Fruit fly (Drosophila melanogaster) whole organism, larva: ENCODE results near the gene CG32988.

ENCODE experiments used
- noc ChIP-seq: fragments of 200-800 bp; sonication (Bioruptor generic); optimal IDR thresholded peaks from 3 replicates; lab custom pipeline; 2019; ENCODE audit warnings: missing biosample characterization, mild to moderate bottlenecking, missing genetic modification characterization, moderate library complexity

The CG32988 gene

dm6 chr2L:8849170-8849569, 15.5 kb upstream of the CG32988 start:
- TF ChIP-seq noc: no peak

dm6 chr2L:8851061-8851460, 13.6 kb upstream of the CG32988 start:
- TF ChIP-seq noc: no peak

- TF ChIP-seq noc: no peak
These were observed 12.4 kb upstream of the CG32988 start for dm6 chr2L:8852235-8852634.

dm6 chr2L:8855482-8855881, 9.2 kb upstream of the CG32988 start:
- no peak for TF ChIP-seq noc

DNA sequence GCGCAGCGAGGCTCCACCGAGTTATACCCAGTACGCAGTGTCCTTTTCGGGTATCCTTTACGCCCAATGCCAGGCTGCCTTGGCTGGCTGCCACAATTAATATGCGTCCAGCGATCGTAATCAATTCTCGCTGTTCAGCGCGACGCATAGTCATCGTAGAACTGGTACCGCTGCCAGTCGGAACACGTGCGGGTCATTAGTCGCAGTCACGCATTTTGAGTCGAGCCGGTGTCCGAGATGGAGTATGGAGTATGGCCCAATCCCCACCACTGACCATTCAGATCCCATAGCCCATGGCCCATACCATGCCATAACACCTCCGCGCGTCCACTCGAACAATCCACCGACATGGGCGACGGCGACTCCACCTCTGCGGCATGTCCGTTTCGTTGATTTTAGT, 6.9 kb upstream of the CG32988 start:
- no peak for TF ChIP-seq noc

- TF ChIP-seq noc: no peak
These were observed 4.8 kb upstream of the CG32988 start for dm6 chr2L:8859839-8860238.

DNA sequence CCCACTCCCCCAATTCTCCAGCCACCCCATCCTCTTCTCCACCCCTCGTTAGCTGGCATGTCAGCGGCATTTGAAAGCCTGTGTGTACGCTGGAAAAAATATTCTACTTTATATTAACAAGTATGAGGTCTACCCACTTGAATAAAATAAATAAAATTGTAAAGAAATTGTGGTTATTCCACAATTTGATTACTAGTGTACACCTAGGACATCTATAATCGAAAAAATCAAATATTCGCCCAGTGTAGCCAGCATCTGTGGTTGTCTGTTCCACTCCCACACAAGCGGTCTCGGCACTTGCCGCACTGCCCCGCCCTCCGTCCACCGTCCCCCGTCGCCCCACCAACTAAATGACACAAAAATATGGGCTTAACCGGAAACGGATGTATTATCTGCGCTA, 3.9 kb upstream of the CG32988 start:
- TF ChIP-seq noc: no peak

DNA sequence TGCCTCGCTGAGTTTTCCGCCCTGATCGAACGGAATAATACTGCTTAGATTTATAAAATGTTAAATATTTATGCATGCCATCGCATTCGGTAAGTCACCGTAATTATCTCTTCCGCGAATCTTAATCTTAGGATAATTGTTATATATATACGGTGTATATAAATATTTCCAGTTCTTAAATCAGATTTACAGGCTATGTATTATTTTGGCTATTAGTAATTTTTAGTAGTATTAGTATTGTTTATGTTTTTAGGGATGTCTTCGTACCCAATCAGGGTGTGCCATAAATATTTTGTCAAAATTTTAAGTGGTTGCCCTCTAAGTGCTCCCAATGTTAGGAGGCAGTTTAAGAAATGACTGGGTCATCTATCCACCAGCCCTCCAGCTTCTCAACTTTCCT, 2.2 kb upstream of the CG32988 start, which contains the start of gene CG32986:
Gene CG32986, plus strand, starts transcription at position 301 of the 400 bp plus-strand sequence.
- no peak for TF ChIP-seq noc

- no peak for TF ChIP-seq noc
These were observed 1.2 kb upstream of the CG32988 start, which contains the start of gene CG32987 for dm6 chr2L:8863511-8863910. Gene CG32987, plus strand, starts transcription at chr2L:8863811.

DNA sequence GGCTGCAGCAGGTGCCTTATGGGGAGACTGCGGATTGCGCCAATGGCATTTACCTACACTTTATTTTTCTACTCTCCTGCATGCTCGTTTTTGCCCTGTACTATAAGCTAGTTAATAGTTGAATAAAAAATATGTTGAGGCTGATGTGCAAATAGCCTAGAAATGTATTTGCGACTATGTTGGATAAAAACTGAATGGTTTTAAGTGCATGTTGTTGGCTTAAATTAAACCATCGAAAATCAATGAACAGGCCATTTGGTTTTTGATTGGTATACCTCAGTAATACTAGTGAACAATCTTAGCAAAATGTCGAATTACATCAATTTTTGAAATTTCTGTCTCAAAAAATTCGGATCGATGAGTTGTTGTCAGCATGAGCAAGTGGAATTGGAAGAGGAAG, 886 bp downstream of the CG32988 start, which contains the start of gene CG32983:
Gene CG32983, plus strand, starts transcription at position 301 of the 400 bp plus-strand sequence.
- no peak for TF ChIP-seq noc

- TF ChIP-seq noc: no peak
These were observed 1.8 kb downstream of the CG32988 start, which contains the start of gene CG9483 for dm6 chr2L:8866467-8866866. Gene CG9483, plus strand, starts transcription at chr2L:8866767.

- TF ChIP-seq noc: no peak
These were observed 7.0 kb downstream of the CG32988 start for dm6 chr2L:8871677-8872076.

DNA sequence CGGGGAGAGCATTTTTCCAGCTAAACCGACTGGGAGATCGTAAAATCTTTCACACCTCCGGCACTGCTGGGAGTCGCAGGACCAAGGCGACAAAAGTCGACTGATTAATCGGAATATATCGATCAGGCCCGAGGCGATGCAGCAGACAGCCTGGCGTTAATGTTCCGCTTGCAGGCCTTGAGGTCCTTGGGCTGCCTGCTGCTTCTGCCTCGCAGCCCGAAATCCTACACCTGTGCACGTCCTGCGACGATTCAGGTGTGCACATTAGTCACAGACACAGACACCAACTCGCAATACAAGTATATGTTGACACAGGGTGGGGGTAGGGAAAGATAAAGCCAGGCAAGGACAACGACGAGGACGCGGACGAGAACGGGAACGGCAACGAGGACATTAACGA, 11.2 kb downstream of the CG32988 start:
- no peak for TF ChIP-seq noc

dm6 chr2L:8879241-8879931, 14.7 kb downstream of the CG32988 start:
- peak; percentile 55 for TF ChIP-seq noc

dm6 chr2L:8881095-8881494, 16.4 kb downstream of the CG32988 start:
- TF ChIP-seq noc: no peak

dm6 chr2L:8884102-8884501, 19.4 kb downstream of the CG32988 start:
- no peak for TF ChIP-seq noc

DNA sequence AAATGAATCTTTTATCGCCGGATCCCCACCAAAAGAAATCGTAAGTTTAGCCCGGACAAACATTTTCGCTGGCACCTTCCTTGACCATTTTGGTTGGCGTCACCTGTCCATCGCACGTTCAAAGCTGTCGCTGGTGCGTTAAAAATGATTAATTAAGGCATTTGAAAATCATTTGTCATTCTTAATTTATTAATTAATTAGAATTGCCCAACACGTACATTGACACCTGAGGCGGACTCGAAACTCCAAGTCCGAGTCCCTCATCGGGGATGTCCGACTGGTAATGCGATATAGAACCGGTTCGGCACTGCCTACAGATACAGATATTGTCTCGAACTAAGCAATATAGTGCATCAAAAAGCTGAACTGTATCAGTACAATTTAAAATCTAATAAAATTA, 23.5 kb downstream of the CG32988 start:
- no peak for TF ChIP-seq noc

DNA sequence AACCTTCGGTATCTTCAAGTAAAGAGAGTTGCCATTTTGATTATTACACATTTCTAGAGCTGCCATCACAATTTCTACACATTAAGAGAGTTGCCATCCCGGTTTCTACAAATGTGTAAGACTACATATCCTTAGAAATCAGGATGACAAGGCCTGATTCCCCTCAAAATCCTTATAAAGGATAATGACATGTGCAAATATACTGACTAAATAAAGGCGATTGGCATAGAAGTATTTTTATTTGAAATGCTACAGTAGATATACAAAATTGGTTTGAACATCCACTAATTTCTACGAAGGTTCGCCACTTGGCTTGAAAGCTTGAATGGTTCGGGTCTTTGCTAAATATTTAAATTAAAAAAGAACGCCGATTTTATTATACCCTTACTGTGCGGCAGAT, 24.1 kb downstream of the CG32988 start:
- no peak for TF ChIP-seq noc

DNA sequence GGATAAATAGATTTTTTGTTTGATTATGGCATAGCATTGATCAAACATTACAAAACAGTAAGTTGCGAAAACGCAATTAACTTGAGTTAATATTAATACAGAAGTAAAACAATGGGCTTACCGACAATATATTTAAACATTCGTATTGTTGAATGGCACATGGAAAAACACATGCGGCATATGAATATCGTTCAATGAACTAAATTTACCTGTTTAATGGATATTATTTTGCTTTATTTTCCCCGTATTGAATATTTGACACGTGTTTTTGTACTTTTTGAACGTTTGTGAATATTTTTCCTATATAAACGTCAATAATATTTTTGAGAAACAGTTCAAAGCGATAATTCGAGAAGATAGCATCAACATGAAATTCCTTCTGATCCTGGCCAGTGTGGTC, 26.5 kb downstream of the CG32988 start, which contains the start of gene CG42713:
Gene CG42713, plus strand, starts transcription at position 301 of the 400 bp plus-strand sequence.
- TF ChIP-seq noc: no peak
